Worm (Caenorhabditis elegans): ENCODE results near the gene gfi-1.

Gene gfi-1

DNA sequence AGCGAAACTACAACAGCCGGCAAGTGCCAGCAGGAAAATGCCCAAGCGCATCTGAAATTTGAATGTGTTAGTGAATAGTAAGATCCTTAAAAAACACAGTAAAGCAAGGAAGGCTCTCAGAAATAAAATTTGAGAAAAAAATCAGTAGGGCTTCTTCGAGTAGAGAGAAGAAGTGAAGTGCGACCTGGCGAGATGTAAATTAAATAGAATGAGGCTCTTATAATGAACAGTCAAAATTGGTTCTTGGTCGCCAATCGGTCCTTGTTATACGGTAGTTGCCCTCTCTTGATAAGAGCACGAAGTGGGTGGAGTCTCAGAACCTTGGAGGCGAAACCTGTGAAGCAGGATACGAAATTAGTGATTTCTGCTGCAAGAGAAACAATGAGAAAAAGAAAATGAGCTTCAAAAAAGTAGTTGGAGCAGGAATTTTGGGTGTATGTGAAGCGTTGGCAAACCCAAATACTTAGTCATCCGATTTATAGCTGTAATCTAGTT, 9.0 kb upstream of the gfi-1 start, which contains the start of gene bcf-1:
TSS of gene bcf-1 (minus strand) at position 51 of the 495 bp plus-strand sequence.
- TF ChIP-seq elt-2 (tag; optimal IDR thresholded peaks at IDR 0.05) (peak; percentile 3), ceh-8 (GFP tag; optimal IDR thresholded peaks at IDR 0.05) (no peak)

DNA sequence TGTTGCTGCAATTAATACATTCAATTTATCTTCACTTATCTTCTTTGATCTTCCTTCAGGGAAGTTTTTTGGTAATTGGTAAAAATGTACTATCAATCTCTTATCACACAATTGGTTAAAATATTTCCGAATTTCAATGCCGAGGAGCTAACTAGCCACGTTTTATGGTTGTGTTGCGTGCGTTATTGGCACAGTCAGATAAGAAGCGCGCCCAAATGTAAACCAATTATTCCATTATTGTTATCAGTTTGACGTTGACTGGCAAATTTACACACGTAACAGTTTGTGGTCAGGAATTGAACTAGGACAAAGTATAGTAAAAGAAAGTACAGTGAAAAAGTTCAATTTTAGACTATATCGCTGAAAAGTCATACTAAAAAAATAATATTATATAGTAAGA, 7.9 kb upstream of the gfi-1 start:
- TF ChIP-seq nhr-12 (tag; optimal IDR thresholded peaks at IDR 0.05) (no peak), aha-1 (tag; optimal IDR thresholded peaks at IDR 0.05) (no peak), unc-98 (GFP tag; IDR thresholded peaks at IDR 0.05) (no peak), lin-14 (GFP tag; optimal IDR thresholded peaks at IDR 0.05) (peak; percentile 17), lin-35 (GFP tag; optimal IDR thresholded peaks at IDR 0.05) (peak in 1 of 2 experiments; percentile 32), xbp-1 (tag; optimal IDR thresholded peaks at IDR 0.05) (no peak), elt-2 (tag; optimal IDR thresholded peaks at IDR 0.05) (peak; percentile 77)

DNA sequence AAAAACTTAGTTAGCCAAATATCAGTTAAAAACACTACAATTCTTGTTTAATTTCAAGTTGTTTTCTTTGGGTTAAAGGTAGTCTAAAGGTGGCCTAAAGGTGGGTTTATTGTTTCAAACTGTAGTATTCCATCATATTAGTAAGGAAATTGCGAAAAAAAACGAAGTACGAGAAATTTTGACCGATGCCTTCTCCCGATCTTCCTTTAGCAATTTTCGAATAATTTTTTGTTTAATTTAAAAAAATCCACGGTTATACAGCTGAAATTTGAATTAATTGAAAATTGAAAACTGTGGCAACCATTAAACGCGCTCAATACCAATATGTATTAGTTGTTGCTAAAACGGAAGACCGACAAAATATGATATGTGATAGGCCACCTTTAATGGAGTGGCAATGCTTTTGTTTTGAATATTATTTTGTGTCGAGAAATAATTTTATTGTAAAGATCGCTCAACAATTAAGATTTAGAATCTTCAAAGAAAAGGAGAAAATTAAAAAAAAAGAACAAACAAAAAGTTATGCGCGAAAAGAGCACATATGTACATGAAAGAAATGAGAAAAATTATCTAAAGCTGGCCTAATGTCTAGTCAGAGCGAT, 1.3 kb upstream of the gfi-1 start:
- TF ChIP-seq aly-2 (tag; optimal IDR thresholded peaks at IDR 0.05) (peak; percentile 52), hlh-4 (tag; optimal IDR thresholded peaks at IDR 0.05) (no peak)

DNA sequence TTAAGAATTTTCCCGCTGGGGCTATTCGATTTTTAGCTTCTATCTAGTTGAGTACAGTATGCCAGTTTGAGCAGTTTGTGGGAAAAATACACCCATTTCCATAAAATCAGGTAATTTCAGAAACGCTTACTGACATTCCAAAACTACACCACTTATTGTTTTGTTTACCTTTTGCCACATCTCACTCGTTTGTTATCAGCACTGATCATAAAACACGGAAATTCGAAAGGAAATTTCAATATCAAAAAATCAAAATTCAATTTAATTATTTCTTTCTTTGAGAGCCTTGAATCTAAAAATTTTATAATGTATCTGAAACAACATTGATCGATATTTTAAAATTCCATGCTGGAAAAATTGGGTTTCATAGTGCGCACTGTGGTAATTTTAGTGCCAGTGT, 797 bp upstream of the gfi-1 start:
- no peak for TF ChIP-seq nhr-237 (tag; optimal IDR thresholded peaks at IDR 0.05)
- no peak for TF ChIP-seq aha-1 (tag; optimal IDR thresholded peaks at IDR 0.05)
- no peak for TF ChIP-seq Y116A8C.19 (tag; optimal IDR thresholded peaks at IDR 0.05; ENCODE audit: borderline replicate concordance)
- TF ChIP-seq elt-2 (tag; optimal IDR thresholded peaks at IDR 0.05) = peak; percentile 22
- no peak for TF ChIP-seq ztf-4 (tag; optimal IDR thresholded peaks at IDR 0.05)
- no peak for TF ChIP-seq lin-13 (GFP tag; optimal IDR thresholded peaks at IDR 0.05)
- no peak for TF ChIP-seq efl-1 (optimal IDR thresholded peaks at IDR 0.05)
- peak in 1 of 2 experiments; percentile 54 for TF ChIP-seq efl-1 (GFP tag; optimal IDR thresholded peaks at IDR 0.05 in 1 of 2)
- TF ChIP-seq xbp-1 (tag; optimal IDR thresholded peaks at IDR 0.05) = no peak
- no peak for TF ChIP-seq elt-3 (tag; optimal IDR thresholded peaks at IDR 0.05)

DNA sequence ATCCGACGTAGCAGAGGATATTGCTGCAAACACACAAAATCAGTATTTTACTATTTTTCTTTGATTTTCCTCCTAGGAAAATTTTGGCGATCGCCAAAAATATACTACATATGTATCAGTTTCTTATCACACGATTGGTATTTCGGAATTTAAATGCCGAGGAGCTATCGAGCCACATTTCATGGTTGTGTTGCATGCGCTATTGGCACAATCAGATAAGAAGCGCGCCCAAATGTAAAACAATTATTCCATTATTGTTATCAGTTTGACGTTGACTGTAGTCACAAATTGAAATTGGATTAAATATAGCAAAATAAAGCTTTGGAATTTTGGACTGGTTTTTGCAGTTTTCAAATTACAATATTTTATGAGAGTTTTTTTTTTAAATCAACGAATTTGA, 809 bp downstream of the gfi-1 start:
- TF ChIP-seq elt-2 (tag; optimal IDR thresholded peaks at IDR 0.05) (peak; percentile 88), nhr-85 (tag) (no peak), lin-35 (GFP tag; optimal IDR thresholded peaks at IDR 0.05) (no peak), lin-14 (GFP tag; optimal IDR thresholded peaks at IDR 0.05) (peak; percentile 10)

DNA sequence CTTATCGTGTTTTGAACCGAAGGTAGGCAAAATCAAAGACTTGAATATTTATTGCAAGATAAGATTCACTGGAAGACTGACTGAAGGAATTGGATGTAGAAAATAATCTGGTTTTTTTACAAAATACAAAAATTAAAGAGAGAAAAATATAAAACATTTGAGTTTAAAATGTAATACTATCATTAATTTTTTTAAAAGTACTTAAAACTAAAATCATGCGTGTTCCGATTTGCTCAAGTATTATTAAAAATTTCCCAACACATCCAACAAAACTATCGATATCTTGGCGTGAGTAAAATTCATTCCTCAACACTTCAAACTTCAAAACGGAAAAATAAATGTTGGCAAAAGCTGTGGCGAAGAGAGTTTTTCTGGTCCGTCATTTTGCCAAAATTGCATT, 9.6 kb downstream of the gfi-1 start, which contains the start of gene F57F4.1:
TSS of gene F57F4.1 (plus strand) at position 301 of the 400 bp plus-strand sequence.
- TF ChIP-seq mab-9 (GFP tag; IDR thresholded peaks at IDR 0.05) = no peak
- no peak for TF ChIP-seq fkh-4 (tag; optimal IDR thresholded peaks at IDR 0.05; ENCODE audit: borderline replicate concordance)
- no peak for TF ChIP-seq irx-1 (tag; optimal IDR thresholded peaks at IDR 0.05)
- no peak for TF ChIP-seq ceh-8 (GFP tag; optimal IDR thresholded peaks at IDR 0.05)
- TF ChIP-seq mep-1 (tag; optimal IDR thresholded peaks at IDR 0.05) = no peak
- TF ChIP-seq aly-2 (tag; optimal IDR thresholded peaks at IDR 0.05) = no peak
- no peak for TF ChIP-seq nhr-19 (GFP tag; conservative IDR thresholded peaks at IDR 0.05)
- TF ChIP-seq alr-1 (tag; optimal IDR thresholded peaks at IDR 0.05; ENCODE audit: borderline replicate concordance) = no peak
- no peak for TF ChIP-seq ztf-4 (tag; optimal IDR thresholded peaks at IDR 0.05)
- no peak for TF ChIP-seq rnt-1 (tag; optimal IDR thresholded peaks at IDR 0.05)
- no peak for TF ChIP-seq fkh-10 (GFP tag; optimal IDR thresholded peaks at IDR 0.05)
- TF ChIP-seq nhr-20 (tag; optimal IDR thresholded peaks at IDR 0.05) = no peak

DNA sequence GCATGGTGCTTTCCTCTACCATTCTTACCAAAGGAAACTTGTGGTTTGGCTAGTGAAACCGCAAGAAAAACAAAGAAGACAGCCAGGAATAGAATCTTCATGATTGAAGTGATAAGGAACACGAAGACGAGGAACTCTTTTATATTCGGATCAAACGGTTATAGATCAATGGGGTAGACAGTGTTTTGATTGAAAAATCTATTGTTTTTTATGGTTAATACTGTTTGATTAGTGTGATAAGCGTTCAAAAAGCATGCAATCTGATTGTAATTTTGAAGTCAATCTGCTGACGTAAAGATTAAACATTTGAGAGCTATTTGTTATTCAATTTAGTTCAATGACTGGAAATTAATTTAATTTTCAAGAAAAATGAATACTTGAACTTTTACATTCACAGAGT, 10.1 kb downstream of the gfi-1 start, which contains the start of gene F57F4.2:
TSS of gene F57F4.2 (minus strand) at position 101 of the 400 bp plus-strand sequence.
- no peak for TF ChIP-seq zip-4 (GFP tag; optimal IDR thresholded peaks at IDR 0.05)
- no peak for TF ChIP-seq mep-1 (tag; optimal IDR thresholded peaks at IDR 0.05)
- TF ChIP-seq F16B12.6 (tag; optimal IDR thresholded peaks at IDR 0.05) = no peak
- TF ChIP-seq unc-98 (GFP tag; IDR thresholded peaks at IDR 0.05) = no peak
- TF ChIP-seq zag-1 (tag; optimal IDR thresholded peaks at IDR 0.05) = no peak
- no peak for TF ChIP-seq hlh-4 (tag; optimal IDR thresholded peaks at IDR 0.05)
- TF ChIP-seq fkh-8 (tag; optimal IDR thresholded peaks at IDR 0.05) = no peak
- TF ChIP-seq hpl-2 (GFP tag; optimal IDR thresholded peaks at IDR 0.05) = no peak
- no peak for TF ChIP-seq irx-1 (tag; optimal IDR thresholded peaks at IDR 0.05)
- TF ChIP-seq tbx-2 (tag; optimal IDR thresholded peaks at IDR 0.05) = no peak
- TF ChIP-seq lin-39 (tag; optimal IDR thresholded peaks at IDR 0.05) = no peak
- TF ChIP-seq mab-9 (GFP tag; IDR thresholded peaks at IDR 0.05) = no peak
- no peak for TF ChIP-seq nhr-84 (tag; optimal IDR thresholded peaks at IDR 0.05)
- no peak for TF ChIP-seq ets-5 (GFP tag; IDR thresholded peaks at IDR 0.05)
- TF ChIP-seq unc-86 (tag; optimal IDR thresholded peaks at IDR 0.05) = no peak
- TF ChIP-seq blmp-1 (tag; optimal IDR thresholded peaks at IDR 0.05) = no peak

Measured in whole organism, L1 larva.